Worm (Caenorhabditis elegans): ENCODE measurements around the gene srx-26.

The srx-26 gene

DNA sequence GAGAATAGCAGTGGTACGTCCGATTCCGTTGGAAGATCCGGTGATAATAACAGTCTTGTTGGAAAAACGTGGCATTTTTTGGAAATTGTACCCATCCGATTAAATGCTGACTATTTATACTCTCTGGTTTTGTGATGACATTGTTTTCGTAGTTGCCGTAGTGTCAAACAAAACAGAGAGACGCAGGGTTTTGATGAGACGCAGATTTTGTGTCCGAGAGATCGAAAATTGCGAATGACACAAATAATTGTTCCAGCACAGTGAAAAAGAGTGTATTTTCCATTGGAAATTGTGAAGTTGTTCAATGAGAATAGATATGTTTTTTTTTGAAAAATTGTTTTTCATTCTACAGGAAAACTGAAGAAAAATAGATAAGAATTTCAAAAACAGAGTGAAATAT lies 10.2 kb upstream of the srx-26 start, which contains the start of gene R05D8.7:
TSS of gene R05D8.7 (minus strand) at position 104 of the 400 bp plus-strand sequence.
- TF ChIP-seq fkh-4 (tag; optimal IDR thresholded peaks at IDR 0.05; ENCODE audit: borderline replicate concordance) (no peak), ceh-8 (GFP tag; optimal IDR thresholded peaks at IDR 0.05) (no peak), snu-23 (GFP tag; optimal IDR thresholded peaks at IDR 0.05) (no peak), mef-2 (tag; optimal IDR thresholded peaks at IDR 0.05) (no peak), pqm-1 (tag; optimal IDR thresholded peaks at IDR 0.05) (no peak), skn-1 (tag; optimal IDR thresholded peaks at IDR 0.05) (peak; percentile 32), nhr-20 (tag; optimal IDR thresholded peaks at IDR 0.05) (peak; percentile 57), zag-1 (tag; optimal IDR thresholded peaks at IDR 0.05) (no peak), egl-27 (tag; optimal IDR thresholded peaks at IDR 0.05) (no peak), fkh-10 (GFP tag; optimal IDR thresholded peaks at IDR 0.05) (no peak), unc-62 (GFP tag; optimal IDR thresholded peaks at IDR 0.05) (no peak)

DNA sequence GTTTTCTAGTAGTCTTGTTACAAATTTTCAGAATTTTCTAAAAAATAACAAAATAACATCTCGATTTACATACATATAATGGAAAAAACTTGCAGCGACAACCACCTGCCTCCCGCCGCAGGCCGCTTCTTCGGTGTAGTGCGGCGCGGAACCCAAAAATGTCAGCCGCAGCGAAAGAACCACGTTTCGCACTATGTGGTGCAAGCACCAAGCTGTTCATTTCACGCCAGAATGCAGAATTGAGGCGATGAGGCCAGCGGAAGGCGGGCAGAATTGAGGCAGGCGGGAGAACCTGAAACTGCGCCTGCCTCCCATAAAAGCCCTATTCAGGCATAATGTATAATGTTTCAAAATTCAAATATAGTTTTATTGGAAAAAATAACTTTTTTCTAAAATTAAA lies 8.6 kb upstream of the srx-26 start:
- no peak for TF ChIP-seq unc-130 (tag; optimal IDR thresholded peaks at IDR 0.05)
- no peak for TF ChIP-seq vab-15 (tag; optimal IDR thresholded peaks at IDR 0.05)
- TF ChIP-seq lin-35 (GFP tag; optimal IDR thresholded peaks at IDR 0.05): no peak
- no peak for TF ChIP-seq lin-14 (GFP tag; optimal IDR thresholded peaks at IDR 0.05)
- TF ChIP-seq sup-37 (GFP tag; optimal IDR thresholded peaks at IDR 0.05): no peak
- TF ChIP-seq nhr-84 (tag; optimal IDR thresholded peaks at IDR 0.05): no peak
- TF ChIP-seq hpl-2 (GFP tag; optimal IDR thresholded peaks at IDR 0.05): no peak
- no peak for TF ChIP-seq ama-1 (optimal IDR thresholded peaks at IDR 0.05)
- TF ChIP-seq nhr-19 (GFP tag; conservative IDR thresholded peaks at IDR 0.05): no peak
- no peak for TF ChIP-seq pag-3 (tag; optimal IDR thresholded peaks at IDR 0.05; ENCODE audit: borderline replicate concordance, insufficient read depth)
- TF ChIP-seq mep-1 (tag; optimal IDR thresholded peaks at IDR 0.05): no peak
- TF ChIP-seq ces-1 (GFP tag; optimal IDR thresholded peaks at IDR 0.05): no peak
- TF ChIP-seq mab-9 (GFP tag; IDR thresholded peaks at IDR 0.05): no peak
- TF ChIP-seq nhr-28 (tag; optimal IDR thresholded peaks at IDR 0.05): no peak
- no peak for TF ChIP-seq zag-1 (tag; optimal IDR thresholded peaks at IDR 0.05)
- no peak for TF ChIP-seq ztf-11 (tag; optimal IDR thresholded peaks at IDR 0.05)
- TF ChIP-seq nhr-12 (tag; optimal IDR thresholded peaks at IDR 0.05): no peak
- TF ChIP-seq dpl-1 (GFP tag; optimal IDR thresholded peaks at IDR 0.05): no peak
- TF ChIP-seq rnt-1 (tag; optimal IDR thresholded peaks at IDR 0.05): no peak

DNA sequence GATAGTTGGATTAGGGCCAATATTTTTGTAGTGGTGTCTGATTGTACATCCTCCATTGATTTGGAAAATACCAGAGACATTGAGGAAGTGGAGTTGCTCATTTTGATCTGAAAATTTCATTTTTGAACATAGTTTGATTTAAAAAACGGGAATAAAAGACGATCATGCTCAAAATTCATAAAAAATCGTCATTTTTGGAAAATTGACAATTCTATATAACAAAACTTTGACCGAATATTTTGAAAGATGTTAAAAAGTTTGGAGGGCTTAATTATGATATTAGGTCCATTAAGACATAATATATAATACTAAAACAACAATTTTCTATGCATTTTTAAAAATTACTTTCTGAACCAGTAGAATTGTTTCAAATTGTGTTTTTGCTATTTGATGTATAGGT lies 6.5 kb upstream of the srx-26 start, which contains the start of gene srg-58:
TSS of gene srg-58 (minus strand) at position 101 of the 400 bp plus-strand sequence.
- TF ChIP-seq sox-4 (tag; optimal IDR thresholded peaks at IDR 0.05) (no peak), fkh-10 (GFP tag; optimal IDR thresholded peaks at IDR 0.05) (no peak), efl-1 (optimal IDR thresholded peaks at IDR 0.05) (no peak), efl-1 (GFP tag; optimal IDR thresholded peaks at IDR 0.05 in 1 of 2) (no peak), mab-9 (GFP tag; IDR thresholded peaks at IDR 0.05) (no peak), grh-1 (GFP tag; IDR thresholded peaks at IDR 0.05) (no peak), C16A3.4 (tag; optimal IDR thresholded peaks at IDR 0.05) (no peak), lin-15B (tag; optimal IDR thresholded peaks at IDR 0.05) (no peak), vab-15 (tag; optimal IDR thresholded peaks at IDR 0.05) (no peak), nhr-12 (tag; optimal IDR thresholded peaks at IDR 0.05) (no peak), aha-1 (tag; optimal IDR thresholded peaks at IDR 0.05) (no peak), nhr-237 (tag; optimal IDR thresholded peaks at IDR 0.05) (no peak), fkh-8 (tag; optimal IDR thresholded peaks at IDR 0.05) (no peak), pqm-1 (tag; optimal IDR thresholded peaks at IDR 0.05) (no peak), nhr-47 (tag; optimal IDR thresholded peaks at IDR 0.05) (no peak), egl-27 (tag; optimal IDR thresholded peaks at IDR 0.05) (no peak), lin-35 (GFP tag; optimal IDR thresholded peaks at IDR 0.05) (no peak), nhr-11 (tag; optimal IDR thresholded peaks at IDR 0.05) (no peak), pag-3 (tag; optimal IDR thresholded peaks at IDR 0.05; ENCODE audit: borderline replicate concordance, insufficient read depth) (no peak)
